Fruit fly (Drosophila melanogaster) whole organism, pupa: ENCODE data around the gene Orc5.

ENCODE experiments used
- CG10348 ChIP-seq: fragments of 200-800 bp; sonication (Bioruptor generic); IDR thresholded peaks from 2 replicates; pipeline ENCODE4 v1.3.6; 2022; ENCODE audit warnings: missing biosample characterization, missing genetic modification characterization
- CG12605 ChIP-seq: fragments of 200-800 bp; sonication (Bioruptor generic); IDR thresholded peaks from 2 replicates; pipeline ENCODE4 v1.3.6; 2022; ENCODE audit warnings: missing biosample characterization, missing genetic modification characterization
- CG13204 ChIP-seq: fragments of 200-800 bp; sonication (Bioruptor generic); optimal IDR thresholded peaks from 2 replicates; lab custom pipeline; 2018; ENCODE audit warnings: missing biosample characterization, mild to moderate bottlenecking, missing genetic modification characterization, moderate library complexity
- CG14655 ChIP-seq: fragments of 200-800 bp; sonication (Bioruptor generic); optimal IDR thresholded peaks from 3 replicates; lab custom pipeline; 2017; ENCODE audit warnings: mild to moderate bottlenecking, missing biosample characterization, missing genetic modification reagents, missing genetic modification characterization
- CG15710 ChIP-seq: fragments of 200-800 bp; sonication (Bioruptor generic); optimal IDR thresholded peaks from 2 replicates; lab custom pipeline; 2018; ENCODE audit warnings: missing biosample characterization, mild to moderate bottlenecking, missing genetic modification characterization, moderate library complexity
- CG17806 ChIP-seq: fragments of 200-800 bp; sonication (Bioruptor generic); optimal IDR thresholded peaks from 2 replicates; lab custom pipeline; 2018; ENCODE audit warnings: missing biosample characterization, mild to moderate bottlenecking, missing genetic modification characterization, moderate library complexity
- CG32121 ChIP-seq: fragments of 200-800 bp; sonication (Bioruptor generic); IDR thresholded peaks from 2 replicates; pipeline ENCODE4 v1.3.6; 2022; ENCODE audit warnings: missing biosample characterization, missing genetic modification characterization
- CG34367 ChIP-seq: fragments of 200-800 bp; sonication (Bioruptor generic); optimal IDR thresholded peaks from 2 replicates; lab custom pipeline; 2018; ENCODE audit warnings: missing biosample characterization, mild to moderate bottlenecking, missing genetic modification characterization
- CG4496 ChIP-seq: fragments of 200-800 bp; sonication (Bioruptor generic); IDR thresholded peaks from 3 replicates; pipeline ENCODE4 v1.3.6; 2022; ENCODE audit warnings: missing biosample characterization, missing genetic modification characterization
- CG8159 ChIP-seq: fragments of 200-800 bp; sonication (Bioruptor generic); optimal IDR thresholded peaks from 3 replicates; lab custom pipeline; 2018; ENCODE audit warnings: missing biosample characterization, mild to moderate bottlenecking, missing genetic modification characterization, moderate library complexity
- CG8301 ChIP-seq: fragments of 200-800 bp; sonication (Bioruptor generic); optimal IDR thresholded peaks from 2 replicates; lab custom pipeline; 2018; ENCODE audit warnings: missing biosample characterization, mild to moderate bottlenecking, missing genetic modification characterization
- CG9948 ChIP-seq: fragments of 200-800 bp; sonication (Bioruptor generic); optimal IDR thresholded peaks from 2 replicates; lab custom pipeline; 2018; ENCODE audit warnings: missing biosample characterization, mild to moderate bottlenecking, missing genetic modification characterization, moderate library complexity
- D1 ChIP-seq: fragments of 200-800 bp; sonication (Bioruptor generic); optimal IDR thresholded peaks from 2 replicates; lab custom pipeline; 2018; ENCODE audit warnings: missing biosample characterization, mild to moderate bottlenecking, missing genetic modification characterization, moderate library complexity
- EcR ChIP-seq: fragments of 200-800 bp; sonication (Bioruptor generic); optimal IDR thresholded peaks from 3 replicates; lab custom pipeline; 2019; ENCODE audit warnings: missing biosample characterization, missing genetic modification characterization, mild to moderate bottlenecking, moderate library complexity, missing genetic modification reagents
- Ets98B ChIP-seq: fragments of 200-800 bp; sonication (Bioruptor generic); IDR thresholded peaks from 2 replicates; pipeline ENCODE4 v1.3.6; 2022; ENCODE audit warnings: missing biosample characterization, missing genetic modification characterization
- Pif1A ChIP-seq: fragments of 200-800 bp; sonication (Bioruptor generic); optimal IDR thresholded peaks from 3 replicates; lab custom pipeline; 2016; ENCODE audit warnings: missing biosample characterization, missing genetic modification characterization
- Pif1B ChIP-seq: fragments of 200-800 bp; sonication (Bioruptor generic); optimal IDR thresholded peaks from 3 replicates; lab custom pipeline; 2016; ENCODE audit warnings: missing biosample characterization, missing genetic modification characterization
- Snoo ChIP-seq: fragments of 200-800 bp; sonication (Bioruptor generic); optimal IDR thresholded peaks from 3 replicates; lab custom pipeline; 2017; ENCODE audit warnings: missing biosample characterization, mild to moderate bottlenecking, missing genetic modification characterization, inconsistent platforms
- fd96Ca ChIP-seq: fragments of 200-800 bp; sonication (Bioruptor generic); IDR thresholded peaks from 3 replicates; pipeline ENCODE4 v1.3.6; 2022; ENCODE audit warnings: missing biosample characterization, missing genetic modification characterization
- gl ChIP-seq: fragments of 200-800 bp; sonication (Bioruptor generic); optimal IDR thresholded peaks from 2 replicates; lab custom pipeline; 2018; ENCODE audit warnings: missing biosample characterization, mild to moderate bottlenecking, missing genetic modification characterization
- rn ChIP-seq: fragments of 200-800 bp; sonication (Bioruptor generic); IDR thresholded peaks from 2 replicates; pipeline ENCODE4 v1.3.6; 2022; ENCODE audit warnings: missing biosample characterization, missing genetic modification characterization

Gene Orc5

DNA sequence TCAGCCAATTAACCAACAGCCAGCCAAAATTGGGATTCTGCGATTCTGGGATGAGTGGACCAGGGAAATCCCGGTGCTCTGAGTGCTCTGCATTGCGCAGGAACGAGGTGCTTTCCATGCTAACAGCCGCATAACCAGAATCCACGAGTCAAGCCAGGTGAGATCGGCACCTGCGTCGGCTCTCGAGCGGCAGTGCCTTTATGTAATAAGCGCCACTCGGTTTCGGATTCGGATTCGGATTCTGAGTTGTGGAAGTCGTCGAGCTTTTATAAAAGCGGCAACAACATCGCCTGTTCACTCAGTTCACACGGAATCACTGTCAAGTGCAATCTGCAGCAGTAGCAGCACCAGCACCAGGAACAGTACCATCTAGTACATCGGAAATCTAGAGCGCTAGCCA lies 8.7 kb upstream of the Orc5 start, which contains the start of gene b:
b (plus strand) TSS at position 301 of the 400 bp plus-strand sequence.
- no peak for TF ChIP-seq CG34367
- no peak for TF ChIP-seq CG17806 (tag; lab: Kevin White, UChicago)
- no peak for TF ChIP-seq Pif1B (GFP tag; lab: Kevin White, UChicago)
- no peak for TF ChIP-seq gl
- no peak for TF ChIP-seq CG4496 (GFP tag; lab: Robert Waterston, UW)
- TF ChIP-seq EcR (GFP tag; lab: Kevin White, UChicago), result no peak
- no peak for TF ChIP-seq CG8159 (tag; lab: Kevin White, UChicago)
- TF ChIP-seq D1 (tag; lab: Kevin White, UChicago), result no peak
- no peak for TF ChIP-seq rn (GFP tag; lab: Robert Waterston, UW)
- no peak for TF ChIP-seq Pif1A (GFP tag; lab: Kevin White, UChicago)
- TF ChIP-seq CG15710, result no peak
- no peak for TF ChIP-seq Snoo (tag; lab: Kevin White, UChicago)
- no peak for TF ChIP-seq CG32121 (GFP tag; lab: Robert Waterston, UW)
- TF ChIP-seq CG8301 (tag; lab: Kevin White, UChicago), result no peak
- TF ChIP-seq CG10348 (GFP tag; lab: Robert Waterston, UW), result no peak
- TF ChIP-seq CG12605 (GFP tag; lab: Robert Waterston, UW), result no peak
- TF ChIP-seq CG14655 (GFP tag; lab: Kevin White, UChicago), result no peak
- TF ChIP-seq fd96Ca (GFP tag; lab: Robert Waterston, UW), result no peak
- TF ChIP-seq CG13204 (GFP tag; lab: Kevin White, UChicago), result no peak
- TF ChIP-seq Ets98B (GFP tag; lab: Robert Waterston, UW), result no peak

- TF ChIP-seq CG8301 (tag; lab: Kevin White, UChicago) (no peak), fd96Ca (GFP tag; lab: Robert Waterston, UW) (no peak), Pif1A (GFP tag; lab: Kevin White, UChicago) (no peak), EcR (GFP tag; lab: Kevin White, UChicago) (no peak), CG12605 (GFP tag; lab: Robert Waterston, UW) (no peak), CG34367 (no peak), Pif1B (GFP tag; lab: Kevin White, UChicago) (no peak), Ets98B (GFP tag; lab: Robert Waterston, UW) (no peak), gl (no peak), D1 (tag; lab: Kevin White, UChicago) (no peak), CG4496 (GFP tag; lab: Robert Waterston, UW) (no peak), Snoo (tag; lab: Kevin White, UChicago) (no peak), CG8159 (tag; lab: Kevin White, UChicago) (no peak), CG13204 (GFP tag; lab: Kevin White, UChicago) (no peak), CG32121 (GFP tag; lab: Robert Waterston, UW) (no peak), CG15710 (no peak), CG17806 (tag; lab: Kevin White, UChicago) (no peak), rn (GFP tag; lab: Robert Waterston, UW) (no peak)
These were observed 2.1 kb upstream of the Orc5 start, which contains the start of gene PolG1 for dm6 chr2L:13827557-13827956. Gene PolG1, minus strand, starts transcription at chr2L:13827772.

DNA sequence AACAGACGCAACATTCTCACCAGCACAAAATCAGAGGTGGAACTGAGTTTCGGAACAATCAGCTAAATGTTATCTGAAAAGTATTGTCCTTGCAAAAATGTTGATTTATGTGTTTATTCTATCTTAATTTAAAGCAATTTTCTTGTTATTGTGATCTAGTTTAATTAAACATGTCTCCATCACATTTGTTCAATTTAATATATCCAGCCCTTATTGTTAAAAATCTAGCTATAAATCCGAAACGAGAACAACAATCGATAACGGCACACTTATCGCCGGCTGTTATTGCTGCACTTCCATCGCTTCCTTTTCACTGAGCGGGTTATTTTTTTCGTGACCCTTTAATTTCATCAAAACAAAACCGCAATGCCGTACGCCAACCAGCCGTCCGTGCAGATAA lies 3.4 kb downstream of the Orc5 start, which contains the start of the genes GatC, PolG2 and Polr2C:
GatC (minus strand) TSS at position 48 of the 400 bp plus-strand sequence.
PolG2 (minus strand) TSS at position 48 of the 400 bp plus-strand sequence.
Polr2C (plus strand) TSS at position 280 of the 400 bp plus-strand sequence.
- no peak for TF ChIP-seq CG13204 (GFP tag; lab: Kevin White, UChicago)
- no peak for TF ChIP-seq CG9948 (tag; lab: Kevin White, UChicago)
- peak; percentile 2 for TF ChIP-seq CG15710
- no peak for TF ChIP-seq gl
- TF ChIP-seq, all 21 proteins: peak for 1

DNA sequence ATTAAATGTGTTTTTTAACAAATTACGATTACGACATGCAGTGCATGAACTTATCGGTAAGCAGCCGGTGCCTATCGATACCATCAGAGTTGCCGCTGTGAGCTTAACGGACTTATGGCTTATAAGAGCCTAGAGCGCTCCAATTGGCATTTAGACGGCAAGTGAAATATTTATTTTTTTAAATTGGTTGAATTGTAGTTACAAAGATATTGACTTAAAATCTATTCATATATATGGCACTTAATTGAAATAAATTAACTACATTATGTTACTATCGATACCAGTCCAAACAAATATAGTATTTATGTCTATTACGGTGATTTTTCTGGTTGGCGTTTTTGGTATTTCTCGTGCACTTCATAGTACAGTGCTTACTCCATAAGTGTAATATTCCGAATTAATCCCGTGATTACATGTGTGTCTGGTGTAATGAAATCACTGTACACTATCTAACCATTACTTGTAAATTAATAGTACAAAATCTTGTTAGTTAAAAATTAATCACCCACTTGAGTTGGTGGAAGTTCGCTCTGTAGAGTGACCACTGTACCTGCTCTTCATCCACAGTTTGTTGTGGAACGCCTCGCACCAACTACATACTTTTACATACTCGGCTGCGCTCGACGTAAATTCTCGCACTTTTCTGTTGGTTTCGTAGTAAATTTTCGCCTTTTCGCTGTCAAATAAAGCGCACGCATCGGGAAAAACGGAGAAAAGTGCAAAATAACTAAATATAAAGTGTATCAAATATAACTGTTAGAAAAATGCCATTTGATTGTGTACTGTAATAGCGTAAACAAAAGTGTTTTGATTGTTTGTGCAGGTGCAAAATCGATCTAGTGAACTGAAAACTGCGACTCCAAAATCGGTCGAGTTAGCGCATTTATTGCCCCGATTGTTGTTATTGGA lies 5.6 kb downstream of the Orc5 start, which contains the start of the genes mRpS23 and CenG1A:
mRpS23 (minus strand) TSS at position 71 of the 909 bp plus-strand sequence.
CenG1A (plus strand) TSS at position 563 of the 909 bp plus-strand sequence.
- TF ChIP-seq Pif1A (GFP tag; lab: Kevin White, UChicago) (peak; percentile 100), fd96Ca (GFP tag; lab: Robert Waterston, UW) (peak; percentile 100), CG32121 (GFP tag; lab: Robert Waterston, UW) (peak; percentile 100), CG4496 (GFP tag; lab: Robert Waterston, UW) (peak; percentile 100), CG8301 (tag; lab: Kevin White, UChicago) (peak; percentile 100), rn (GFP tag; lab: Robert Waterston, UW) (peak; percentile 100), D1 (tag; lab: Kevin White, UChicago) (no peak), EcR (GFP tag; lab: Kevin White, UChicago) (peak; percentile 67), CG10348 (GFP tag; lab: Robert Waterston, UW) (peak; percentile 99), Pif1B (GFP tag; lab: Kevin White, UChicago) (peak; percentile 100), Ets98B (GFP tag; lab: Robert Waterston, UW) (peak; percentile 100), CG8159 (tag; lab: Kevin White, UChicago) (peak; percentile 100), gl (peak; percentile 100), CG15710 (peak; percentile 100), Snoo (tag; lab: Kevin White, UChicago) (peak; percentile 100), CG13204 (GFP tag; lab: Kevin White, UChicago) (no peak), CG17806 (tag; lab: Kevin White, UChicago) (peak; percentile 100), CG14655 (GFP tag; lab: Kevin White, UChicago) (peak; percentile 100), CG12605 (GFP tag; lab: Robert Waterston, UW) (peak; percentile 100), CG34367 (peak; percentile 100), CG9948 (tag; lab: Kevin White, UChicago) (peak; percentile 100)
